Fruit fly (Drosophila melanogaster): Measurements from ENCODE around the gene sro.

DNA sequence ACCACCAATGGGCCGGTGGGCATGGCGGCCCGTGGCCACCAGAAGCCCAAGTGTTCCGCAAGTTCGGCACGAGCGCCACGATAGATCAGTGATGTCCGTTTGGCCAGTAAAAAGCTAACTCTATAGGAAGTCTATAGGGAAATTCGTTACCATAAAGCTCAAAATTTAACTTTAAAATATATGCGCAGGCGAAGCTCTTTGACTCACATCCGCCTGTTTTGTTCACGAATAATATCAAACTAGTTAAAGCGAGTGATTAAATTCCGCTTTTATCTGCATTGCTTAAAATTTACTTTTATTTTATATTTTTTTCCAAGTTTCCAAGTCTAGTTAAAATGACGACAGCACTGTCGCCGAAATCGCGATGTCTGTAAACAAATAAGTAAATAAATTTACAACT, 36.7 kb upstream of the sro start:
- TF ChIP-seq CTCF (optimal IDR thresholded peaks at IDR 0.05) (no peak), CG8478 (optimal IDR thresholded peaks at IDR 0.05) (peak; percentile 48)

Measured in S2 (cell line).